Fruit fly (Drosophila melanogaster): ENCODE results near the gene CG34155.

DNA sequence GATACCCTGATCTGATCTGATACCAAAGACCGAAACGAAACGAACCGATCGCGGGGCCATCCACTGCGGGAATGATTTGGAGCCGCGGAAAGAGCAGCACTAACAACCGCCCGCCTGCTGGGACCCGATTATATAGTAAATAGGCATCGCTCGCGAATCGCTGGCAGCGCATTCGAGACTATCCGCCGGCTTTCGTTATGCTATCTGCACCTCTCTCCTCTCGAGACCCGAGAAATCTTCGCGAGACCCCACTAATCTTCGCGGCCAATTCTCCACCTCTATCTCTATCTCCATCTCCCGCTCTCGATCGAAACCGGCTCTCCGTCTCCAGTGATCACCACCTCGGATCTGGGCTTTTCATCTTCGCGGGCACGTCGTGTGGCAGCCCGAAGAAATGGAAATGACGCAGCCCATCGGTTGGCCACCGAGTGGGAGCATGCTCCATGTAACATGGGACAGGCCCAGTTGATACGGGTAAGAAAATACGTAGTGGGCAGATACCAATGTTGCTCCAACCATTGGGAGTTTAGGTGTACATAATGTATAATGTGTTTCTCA is 27.3 kb upstream of the CG34155 start, which contains the start of gene CG9717:
- no peak for TF ChIP-seq D19B (GFP tag; optimal IDR thresholded peaks at IDR 0.05)
- no peak for TF ChIP-seq dimm (GFP tag; IDR thresholded peaks at IDR 0.05)
- no peak for TF ChIP-seq Lhr (GFP tag; optimal IDR thresholded peaks at IDR 0.05)

Data from whole organism, embryonic.